Worm (Caenorhabditis elegans): ENCODE measurements around the gene K12H4.3.

DNA sequence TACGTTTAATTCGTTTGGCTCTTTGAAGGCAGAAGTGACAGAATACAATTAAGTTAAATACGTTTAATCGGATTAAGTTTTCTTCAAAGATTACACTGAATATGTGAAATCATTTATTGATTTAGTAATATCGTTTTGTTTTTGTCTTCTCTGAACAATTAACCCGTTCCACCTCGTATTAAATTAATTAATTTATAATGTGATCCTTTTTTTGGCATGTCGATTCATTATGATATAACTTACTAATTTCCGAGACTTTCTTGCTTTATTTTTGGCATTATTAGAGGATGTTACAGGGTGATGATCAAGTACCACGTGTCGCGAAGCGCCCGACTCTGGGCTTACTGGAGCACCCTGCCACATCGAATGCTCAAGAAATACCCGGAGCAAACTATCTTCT is 1.6 kb upstream of the K12H4.3 start, which contains the start of gene K12H4.5:
- TF ChIP-seq lin-39 (tag; optimal IDR thresholded peaks at IDR 0.05): no peak
- no peak for TF ChIP-seq dmd-4 (tag; optimal IDR thresholded peaks at IDR 0.05)
- no peak for TF ChIP-seq nhr-6 (tag; optimal IDR thresholded peaks at IDR 0.05)
- no peak for TF ChIP-seq nhr-10 (tag; optimal IDR thresholded peaks at IDR 0.05)
- TF ChIP-seq nhr-12 (tag; optimal IDR thresholded peaks at IDR 0.05): no peak
- TF ChIP-seq nhr-129 (tag; optimal IDR thresholded peaks at IDR 0.05): no peak
- TF ChIP-seq nhr-77 (tag; optimal IDR thresholded peaks at IDR 0.05): no peak

Measured in whole organism, L2 larva.